Worm (Caenorhabditis elegans) whole organism, midembryonic: ENCODE results near the gene dpy-2.

Experiments used
- T22C8.4 ChIP-seq: fragments of 200-800 bp; sonication (Bioruptor generic); IDR thresholded peaks from 2 replicates; pipeline ENCODE4 v1.3.6; 2022; ENCODE audit warnings: missing genetic modification characterization, missing compliant biosample characterization
- cog-1 ChIP-seq: sonication (generic microtip); optimal IDR thresholded peaks from 2 replicates; lab custom pipeline; 2016; ENCODE audit warnings: missing genetic modification characterization, missing compliant biosample characterization
- flt-1 ChIP-seq: fragments of 200-800 bp; sonication (Bioruptor generic); IDR thresholded peaks from 2 replicates; pipeline ENCODE4 v1.3.6; 2022; ENCODE audit warnings: missing genetic modification characterization, missing compliant biosample characterization
- klf-2 ChIP-seq: fragments of 200-800 bp; sonication (Bioruptor generic); conservative IDR thresholded peaks from 2 replicates; pipeline ENCODE4 v1.3.6; 2022; ENCODE audit warnings: missing genetic modification reagents, missing genetic modification characterization, missing compliant biosample characterization
- ref-1 ChIP-seq: fragments of 200-800 bp; sonication (Bioruptor generic); conservative IDR thresholded peaks from 2 replicates; pipeline ENCODE4 v1.3.6; 2022; ENCODE audit warnings: missing genetic modification reagents, missing genetic modification characterization, missing compliant biosample characterization
- tab-1 ChIP-seq: fragments of 200-800 bp; sonication (Bioruptor generic); IDR thresholded peaks from 2 replicates; pipeline ENCODE4 v1.3.6; 2022; ENCODE audit warnings: missing genetic modification characterization, missing compliant biosample characterization
- ztf-29 ChIP-seq: fragments of 200-800 bp; sonication (Bioruptor generic); IDR thresholded peaks from 2 replicates; pipeline ENCODE4 v1.3.6; 2022; ENCODE audit warnings: missing genetic modification reagents, missing genetic modification characterization, missing compliant biosample characterization

- TF ChIP-seq T22C8.4 (no peak), klf-2 (GFP tag; lab: Robert Waterston, UW) (no peak), ztf-29 (GFP tag; lab: Robert Waterston, UW) (no peak), ref-1 (GFP tag; lab: Robert Waterston, UW) (no peak), cog-1 (tag; lab: Kevin White, UChicago) (no peak), flt-1 (GFP tag; lab: Robert Waterston, UW) (no peak), tab-1 (GFP tag; lab: Robert Waterston, UW) (no peak)
Observed at ce11 chrII:6742614-6743013, 28.5 kb downstream of the dpy-2 start, which contains the start of gene F41G3.6.
